Fruit fly (Drosophila melanogaster) whole organism, embryonic: ENCODE measurements around the gene CG43059.
A peak's percentile ranks its signal among the peaks of the same experiment; 100 is the strongest.

Experiments used
- Atf-2 ChIP-seq: fragments of 200-800 bp; sonication (Bioruptor generic); optimal IDR thresholded peaks from 2 replicates; lab custom pipeline; 2016; ENCODE audit warnings: missing biosample characterization, missing genetic modification characterization
- CG10431 ChIP-seq: fragments of 200-800 bp; sonication (Bioruptor generic); optimal IDR thresholded peaks from 3 replicates; lab custom pipeline; 2018; ENCODE audit warnings: missing biosample characterization, mild to moderate bottlenecking, missing genetic modification characterization
- CG10654 ChIP-seq: fragments of 200-800 bp; sonication (Bioruptor generic); optimal IDR thresholded peaks from 2 replicates; lab custom pipeline; 2016; ENCODE audit warnings: missing biosample characterization, missing genetic modification characterization
- CG12659 ChIP-seq: fragments of 200-800 bp; sonication (Bioruptor generic); optimal IDR thresholded peaks from 3 replicates; lab custom pipeline; 2017; ENCODE audit warnings: mild to moderate bottlenecking, missing biosample characterization, missing genetic modification reagents, missing genetic modification characterization
- CG12769 ChIP-seq: fragments of 200-800 bp; sonication (Bioruptor generic); optimal IDR thresholded peaks from 2 replicates; lab custom pipeline; 2019; ENCODE audit warnings: missing biosample characterization, mild to moderate bottlenecking, missing genetic modification characterization, moderate library complexity
- CG13123 ChIP-seq: fragments of 200-800 bp; sonication (Bioruptor generic); optimal IDR thresholded peaks from 2 replicates; lab custom pipeline; 2016; ENCODE audit warnings: missing biosample characterization, missing genetic modification characterization
- CG13296 ChIP-seq: fragments of 200-800 bp; sonication (Bioruptor generic); optimal IDR thresholded peaks from 3 replicates; lab custom pipeline; 2018; ENCODE audit warnings: missing biosample characterization, mild to moderate bottlenecking, missing genetic modification characterization
- CG14014 ChIP-seq: fragments of 200-800 bp; sonication (Bioruptor generic); IDR thresholded peaks from 2 replicates; pipeline ENCODE4 v1.3.6; 2022; ENCODE audit warnings: missing biosample characterization, missing genetic modification characterization
- CG14710 ChIP-seq: fragments of 200-800 bp; sonication (Bioruptor generic); optimal IDR thresholded peaks from 3 replicates; lab custom pipeline; 2019; ENCODE audit warnings: missing biosample characterization, mild to moderate bottlenecking, missing genetic modification characterization, moderate library complexity
- CG15073 ChIP-seq: fragments of 200-800 bp; sonication (Bioruptor generic); optimal IDR thresholded peaks from 2 replicates; lab custom pipeline; 2016; ENCODE audit warnings: missing biosample characterization, missing genetic modification characterization
- CG15601 ChIP-seq: fragments of 200-800 bp; sonication (Bioruptor generic); optimal IDR thresholded peaks from 3 replicates; lab custom pipeline; 2019; ENCODE audit warnings: missing biosample characterization, mild to moderate bottlenecking, missing genetic modification characterization, moderate library complexity
- CG17186 ChIP-seq: fragments of 200-800 bp; sonication (Bioruptor generic); optimal IDR thresholded peaks from 3 replicates; lab custom pipeline; 2017; ENCODE audit warnings: missing biosample characterization, missing genetic modification reagents, missing genetic modification characterization
- CG17829 ChIP-seq: fragments of 200-800 bp; optimal IDR thresholded peaks from 2 replicates; lab custom pipeline; 2019; ENCODE audit warnings: missing biosample characterization, mild to moderate bottlenecking, missing genetic modification characterization, moderate library complexity
- CG17912 ChIP-seq: fragments of 200-800 bp; sonication (Bioruptor generic); optimal IDR thresholded peaks from 2 replicates; lab custom pipeline; 2018; ENCODE audit warnings: missing biosample characterization, mild to moderate bottlenecking, missing genetic modification characterization
- CG30020 ChIP-seq: fragments of 200-800 bp; optimal IDR thresholded peaks from 2 replicates; lab custom pipeline; 2019; ENCODE audit warnings: missing biosample characterization, mild to moderate bottlenecking, missing genetic modification characterization, moderate library complexity
- CG32532 ChIP-seq: fragments of 200-800 bp; sonication (Bioruptor generic); IDR thresholded peaks from 2 replicates; pipeline ENCODE4 v1.3.6; 2022; ENCODE audit warnings: missing biosample characterization, missing genetic modification characterization
- CG34224 ChIP-seq: fragments of 200-800 bp; sonication (Bioruptor generic); IDR thresholded peaks from 3 replicates; pipeline ENCODE4 v1.3.6; 2022; ENCODE audit warnings: missing biosample characterization, missing genetic modification characterization; ENCODE audit not compliant: partially characterized antibody
- CG9215 ChIP-seq: fragments of 200-800 bp; sonication (Bioruptor generic); IDR thresholded peaks from 2 replicates; pipeline ENCODE4 v1.3.6; 2022; ENCODE audit warnings: missing biosample characterization, missing genetic modification characterization
- Dll ChIP-seq: fragments of 200-800 bp; sonication (Bioruptor generic); IDR thresholded peaks from 4 replicates; pipeline ENCODE4 v1.3.6; 2022; ENCODE audit warnings: missing biosample characterization, missing genetic modification characterization; ENCODE audit not compliant: partially characterized antibody
- Doc3 ChIP-seq: fragments of 200-800 bp; sonication (Bioruptor generic); IDR thresholded peaks from 3 replicates; pipeline ENCODE4 v1.3.6; 2022; ENCODE audit warnings: missing biosample characterization, missing genetic modification characterization; ENCODE audit not compliant: partially characterized antibody
- Dp ChIP-seq: fragments of 200-800 bp; sonication (Bioruptor generic); optimal IDR thresholded peaks from 2 replicates; lab custom pipeline; 2018; ENCODE audit warnings: missing biosample characterization, mild to moderate bottlenecking, missing genetic modification characterization, moderate library complexity
- E2f2 ChIP-seq: fragments of 200-800 bp; sonication (Bioruptor generic); IDR thresholded peaks from 2 replicates; pipeline ENCODE4 v1.3.6; 2022; ENCODE audit warnings: missing biosample characterization, missing genetic modification characterization
- Ets97D ChIP-seq: fragments of 200-800 bp; sonication (Bioruptor generic); optimal IDR thresholded peaks from 3 replicates; lab custom pipeline; 2016; ENCODE audit warnings: missing biosample characterization, missing genetic modification characterization
- HLH4C ChIP-seq: fragments of 200-800 bp; sonication (Bioruptor generic); IDR thresholded peaks from 3 replicates; pipeline ENCODE4 v1.3.6; 2022; ENCODE audit warnings: missing biosample characterization, missing genetic modification characterization; ENCODE audit not compliant: partially characterized antibody
- Hey ChIP-seq: fragments of 200-800 bp; sonication (Bioruptor generic); optimal IDR thresholded peaks from 3 replicates; lab custom pipeline; 2018; ENCODE audit warnings: missing biosample characterization, mild to moderate bottlenecking, missing genetic modification characterization
- HmgD ChIP-seq: fragments of 200-800 bp; sonication (Bioruptor generic); optimal IDR thresholded peaks from 3 replicates; lab custom pipeline; 2016; ENCODE audit warnings: missing biosample characterization, missing genetic modification characterization
- Hr78 ChIP-seq, 2 experiments: fragments of 200-800 bp in 1 of 2; fragments of >200 bp in 1 of 2; sonication (Bioruptor generic) in 1 of 2; optimal IDR thresholded peaks; 2 replicates each; lab custom pipeline; 2017 to 2019; ENCODE audit warnings: missing biosample characterization in 2 of 2, missing genetic modification characterization in 2 of 2, mild to moderate bottlenecking in 1 of 2, moderate library complexity in 1 of 2
- Myb ChIP-seq: fragments of 200-800 bp; sonication (Bioruptor generic); optimal IDR thresholded peaks from 2 replicates; lab custom pipeline; 2016; ENCODE audit warnings: missing biosample characterization, missing genetic modification characterization
- NFAT ChIP-seq: fragments of 200-800 bp; sonication (Bioruptor generic); IDR thresholded peaks from 2 replicates; pipeline ENCODE4 v1.3.6; 2022; ENCODE audit warnings: missing biosample characterization, missing genetic modification characterization
- Opbp ChIP-seq: fragments of 200-800 bp; sonication (Bioruptor generic); IDR thresholded peaks from 3 replicates; pipeline ENCODE4 v1.3.6; 2022; ENCODE audit warnings: missing biosample characterization, missing genetic modification characterization; ENCODE audit not compliant: partially characterized antibody
- PHDP ChIP-seq: fragments of 200-800 bp; sonication (Bioruptor generic); optimal IDR thresholded peaks from 3 replicates; lab custom pipeline; 2018; ENCODE audit warnings: missing biosample characterization, mild to moderate bottlenecking, missing genetic modification characterization, moderate library complexity
- Sry-δ ChIP-seq: fragments of 200-800 bp; sonication (Bioruptor generic); optimal IDR thresholded peaks from 2 replicates; lab custom pipeline; 2016; ENCODE audit warnings: missing biosample characterization, missing genetic modification characterization
- Usf ChIP-seq: fragments of 200-800 bp; sonication (Bioruptor generic); optimal IDR thresholded peaks from 2 replicates; lab custom pipeline; 2017; ENCODE audit warnings: missing genotype, missing biosample characterization, missing genetic modification characterization
- YL-1 ChIP-seq: fragments of 200-800 bp; sonication (Bioruptor generic); optimal IDR thresholded peaks from 3 replicates; lab custom pipeline; 2017; ENCODE audit warnings: missing biosample characterization, mild to moderate bottlenecking, missing genetic modification characterization
- amos ChIP-seq: fragments of 200-800 bp; sonication (Bioruptor generic); IDR thresholded peaks from 2 replicates; pipeline ENCODE4 v1.3.6; 2022; ENCODE audit warnings: missing biosample characterization, missing genetic modification characterization; ENCODE audit not compliant: partially characterized antibody
- ase ChIP-seq: fragments of 200-800 bp; sonication (Bioruptor generic); IDR thresholded peaks from 3 replicates; pipeline ENCODE4 v1.3.6; 2022; ENCODE audit warnings: missing biosample characterization, missing genetic modification characterization
- br ChIP-seq: fragments of >200 bp; optimal IDR thresholded peaks from 2 replicates; lab custom pipeline; 2017
- chm ChIP-seq: fragments of 200-800 bp; sonication (Bioruptor generic); IDR thresholded peaks from 2 replicates; pipeline ENCODE4 v1.3.6; 2022; ENCODE audit warnings: missing biosample characterization, missing genetic modification characterization
- corto ChIP-seq: fragments of 200-800 bp; sonication (Bioruptor generic); optimal IDR thresholded peaks from 2 replicates; lab custom pipeline; 2016; ENCODE audit warnings: missing biosample characterization, mild to moderate bottlenecking, missing genetic modification characterization, moderate library complexity
- fru ChIP-seq: fragments of >200 bp; optimal IDR thresholded peaks from 2 replicates; lab custom pipeline; 2017
- hb ChIP-seq: fragments of 200-800 bp; sonication (Bioruptor generic); IDR thresholded peaks from 3 replicates; pipeline ENCODE4 v1.3.6; 2022; ENCODE audit warnings: missing biosample characterization, missing genetic modification characterization; ENCODE audit not compliant: partially characterized antibody
- hbn ChIP-seq: fragments of 200-800 bp; sonication (Bioruptor generic); IDR thresholded peaks from 2 replicates; pipeline ENCODE4 v1.3.6; 2022; ENCODE audit warnings: missing biosample characterization, missing genetic modification characterization; ENCODE audit not compliant: partially characterized antibody
- knrl ChIP-seq: fragments of 200-800 bp; sonication (Bioruptor generic); IDR thresholded peaks from 3 replicates; pipeline ENCODE4 v1.3.6; 2022; ENCODE audit warnings: missing biosample characterization, missing genetic modification characterization; ENCODE audit not compliant: partially characterized antibody
- lbe ChIP-seq: fragments of 200-800 bp; sonication (Bioruptor generic); optimal IDR thresholded peaks from 2 replicates; lab custom pipeline; 2016; ENCODE audit warnings: missing biosample characterization, mild to moderate bottlenecking, missing genetic modification characterization
- nmo ChIP-seq: fragments of 200-800 bp; sonication (Bioruptor generic); optimal IDR thresholded peaks from 2 replicates; lab custom pipeline; 2018; ENCODE audit warnings: missing biosample characterization, mild to moderate bottlenecking, missing genetic modification characterization, moderate library complexity
- pum ChIP-seq: fragments of 200-800 bp; sonication (Bioruptor generic); optimal IDR thresholded peaks from 2 replicates; lab custom pipeline; 2016; ENCODE audit warnings: missing biosample characterization, missing genetic modification characterization
- sens ChIP-seq: fragments of 200-800 bp; sonication (Bioruptor generic); peaks from one replicate; lab custom pipeline; 2016; ENCODE audit warnings: missing biosample characterization, missing genetic modification characterization
- sna ChIP-seq: fragments of 200-800 bp; sonication (Bioruptor generic); IDR thresholded peaks from 2 replicates; pipeline ENCODE4 v1.3.6; 2022; ENCODE audit warnings: missing biosample characterization, missing genetic modification characterization; ENCODE audit not compliant: partially characterized antibody
- tin ChIP-seq: fragments of 200-800 bp; sonication (Bioruptor generic); optimal IDR thresholded peaks from 3 replicates; lab custom pipeline; 2016; ENCODE audit warnings: missing biosample characterization, missing genetic modification characterization
- tx ChIP-seq: fragments of 200-800 bp; sonication (Bioruptor generic); optimal IDR thresholded peaks from 2 replicates; lab custom pipeline; 2016; ENCODE audit warnings: missing biosample characterization, missing genetic modification characterization
- vnd ChIP-seq: fragments of 200-800 bp; sonication (Bioruptor generic); IDR thresholded peaks from 3 replicates; pipeline ENCODE4 v1.3.6; 2022; ENCODE audit warnings: missing biosample characterization, missing genetic modification characterization; ENCODE audit not compliant: partially characterized antibody

The CG43059 gene

dm6 chr3L:8296941-8297340, 21.8 kb downstream of the CG43059 start, which contains the start of gene Rab19 (continued):
- TF ChIP-seq CG17186, result no peak
- no peak for TF ChIP-seq CG14014 (GFP tag; lab: Robert Waterston, UW)
- no peak for TF ChIP-seq NFAT (GFP tag; lab: Robert Waterston, UW)
- no peak for TF ChIP-seq CG30020
- no peak for TF ChIP-seq CG9215 (GFP tag; lab: Robert Waterston, UW)
- TF ChIP-seq Opbp (GFP tag; lab: Robert Waterston, UW), result peak; percentile 72; the same call in 2 of the 3 replicates
- TF ChIP-seq Sry-δ (GFP tag; lab: Kevin White, UChicago), result peak; percentile 71
- no peak for TF ChIP-seq pum (GFP tag; lab: Kevin White, UChicago)
- TF ChIP-seq PHDP (tag; lab: Kevin White, UChicago), result peak; percentile 12
- peak; percentile 93 for TF ChIP-seq CG14710 (tag; lab: Kevin White, UChicago)
- TF ChIP-seq CG34224 (GFP tag; lab: Robert Waterston, UW), result peak; percentile 95
- TF ChIP-seq Usf (GFP tag; lab: Kevin White, UChicago), result no peak
- TF ChIP-seq CG15073, result no peak
- peak; percentile 1 for TF ChIP-seq YL-1
- peak; percentile 13 for TF ChIP-seq CG17829 (tag; lab: Kevin White, UChicago)
- TF ChIP-seq CG17912 (GFP tag; lab: Kevin White, UChicago), result no peak
- TF ChIP-seq corto, result no peak
- no peak for TF ChIP-seq br (lab: Kevin White, UChicago)
- TF ChIP-seq lbe (GFP tag; lab: Kevin White, UChicago), result no peak
- no peak for TF ChIP-seq CG32532 (GFP tag; lab: Robert Waterston, UW)
- TF ChIP-seq nmo, result peak; percentile 19
- peak; percentile 98 for TF ChIP-seq Doc3
- no peak for TF ChIP-seq chm (GFP tag; lab: Robert Waterston, UW)
- peak; percentile 87 for TF ChIP-seq knrl (GFP tag; lab: Robert Waterston, UW)
- TF ChIP-seq Myb (GFP tag; lab: Kevin White, UChicago), result peak; percentile 85
- peak; percentile 97 for TF ChIP-seq sna
- peak in 1 of 2 experiments; percentile 100 for TF ChIP-seq Hr78 (GFP tag; optimal IDR thresholded peaks at IDR 0.05; lab: Kevin White, UChicago)
- TF ChIP-seq Ets97D (GFP tag; lab: Kevin White, UChicago), result peak; percentile 3
- no peak for TF ChIP-seq Hey (tag; lab: Kevin White, UChicago)
- no peak for TF ChIP-seq CG13296 (GFP tag; lab: Kevin White, UChicago)
- TF ChIP-seq Dll (GFP tag; lab: Robert Waterston, UW), result peak; percentile 98
- no peak for TF ChIP-seq CG10431 (GFP tag; lab: Kevin White, UChicago)
- peak; percentile 48 for TF ChIP-seq CG15601 (tag; lab: Kevin White, UChicago)
- no peak for TF ChIP-seq tx (GFP tag; lab: Kevin White, UChicago)
- TF ChIP-seq E2f2 (GFP tag; lab: Robert Waterston, UW), result peak; percentile 48; the same call in 1 of the 2 replicates
- peak; percentile 83 for TF ChIP-seq hb (GFP tag; lab: Robert Waterston, UW)
- TF ChIP-seq fru (lab: Kevin White, UChicago), result no peak
- no peak for TF ChIP-seq CG10654 (GFP tag; lab: Kevin White, UChicago)
- peak; percentile 9 for TF ChIP-seq CG12659 (GFP tag; lab: Kevin White, UChicago)
- TF ChIP-seq amos, result peak; percentile 79
- no peak for TF ChIP-seq HmgD (GFP tag; lab: Kevin White, UChicago)
- TF ChIP-seq Atf-2 (GFP tag; lab: Kevin White, UChicago), result no peak
- no peak for TF ChIP-seq ase (GFP tag; lab: Robert Waterston, UW)
- TF ChIP-seq tin (GFP tag; lab: Kevin White, UChicago), result no peak
- TF ChIP-seq CG12769, result no peak
- TF ChIP-seq Dp (GFP tag; lab: Kevin White, UChicago), result peak; percentile 61
- no peak for TF ChIP-seq CG13123
- peak; percentile 29 for TF ChIP-seq sens (GFP tag; lab: Kevin White, UChicago)
- peak; percentile 89 for TF ChIP-seq HLH4C
- TF ChIP-seq vnd (GFP tag; lab: Robert Waterston, UW), result peak; percentile 85
- peak; percentile 87 for TF ChIP-seq hbn
